Fruit fly (Drosophila melanogaster) whole organism, embryonic: ENCODE measurements around the gene Atg18b.

Source experiments
- CG12155 ChIP-seq: fragments of 200-800 bp; sonication (Bioruptor generic); optimal IDR thresholded peaks from 3 replicates; lab custom pipeline; 2016; ENCODE audit warnings: missing biosample characterization, missing genetic modification characterization
- CG14965 ChIP-seq: fragments of 200-800 bp; sonication (Bioruptor generic); optimal IDR thresholded peaks from 2 replicates; lab custom pipeline; 2016; ENCODE audit warnings: missing biosample characterization, missing genetic modification characterization, borderline replicate concordance
- CG15269 ChIP-seq: fragments of 200-800 bp; sonication (Bioruptor generic); optimal IDR thresholded peaks from 2 replicates; lab custom pipeline; 2018; ENCODE audit warnings: missing biosample characterization, mild to moderate bottlenecking, missing genetic modification characterization, moderate library complexity
- CG1602 ChIP-seq: fragments of 200-800 bp; sonication (Bioruptor generic); optimal IDR thresholded peaks from 3 replicates; lab custom pipeline; 2016; ENCODE audit warnings: missing biosample characterization, missing genetic modification characterization
- CG1603 ChIP-seq: fragments of 200-800 bp; sonication (Bioruptor generic); optimal IDR thresholded peaks from 2 replicates; lab custom pipeline; 2019; ENCODE audit warnings: missing biosample characterization, mild to moderate bottlenecking, missing genetic modification characterization, moderate library complexity
- CG17361 ChIP-seq: fragments of 200-800 bp; sonication (Bioruptor generic); IDR thresholded peaks from 3 replicates; pipeline ENCODE4 v1.3.6; 2022; ENCODE audit warnings: missing biosample characterization, missing genetic modification characterization
- CG17568 ChIP-seq: fragments of 200-800 bp; sonication (Bioruptor generic); optimal IDR thresholded peaks from 2 replicates; lab custom pipeline; 2018; ENCODE audit warnings: missing biosample characterization, mild to moderate bottlenecking, missing genetic modification characterization, moderate library complexity
- CG18262 ChIP-seq: fragments of 200-800 bp; optimal IDR thresholded peaks from 3 replicates; lab custom pipeline; 2019; ENCODE audit warnings: missing biosample characterization, mild to moderate bottlenecking, missing genetic modification characterization, moderate library complexity
- CG18599 ChIP-seq: fragments of 200-800 bp; sonication (Bioruptor generic); optimal IDR thresholded peaks from 3 replicates; lab custom pipeline; 2017; ENCODE audit warnings: missing biosample characterization, missing genetic modification characterization, mild to moderate bottlenecking, moderate library complexity, missing genetic modification reagents
- CG30403 ChIP-seq: fragments of 200-800 bp; sonication (Bioruptor generic); optimal IDR thresholded peaks from 3 replicates; lab custom pipeline; 2016; ENCODE audit warnings: missing biosample characterization, missing genetic modification characterization
- CG3281 ChIP-seq: fragments of 200-800 bp; sonication (Bioruptor generic); optimal IDR thresholded peaks from 3 replicates; lab custom pipeline; 2017; ENCODE audit warnings: missing biosample characterization, mild to moderate bottlenecking, missing genetic modification characterization
- CG4617 ChIP-seq: fragments of 200-800 bp; sonication (Bioruptor generic); optimal IDR thresholded peaks from 3 replicates; lab custom pipeline; 2016; ENCODE audit warnings: missing biosample characterization, missing genetic modification characterization, borderline replicate concordance
- CG4730 ChIP-seq: fragments of 200-800 bp; sonication (Bioruptor generic); IDR thresholded peaks from 2 replicates; pipeline ENCODE4 v1.3.6; 2022; ENCODE audit warnings: missing biosample characterization, missing genetic modification characterization
- CG7556 ChIP-seq: fragments of 200-800 bp; sonication (Bioruptor generic); optimal IDR thresholded peaks from 2 replicates; lab custom pipeline; 2017; ENCODE audit warnings: missing biosample characterization, mild to moderate bottlenecking, missing genetic modification characterization
- CG7786 ChIP-seq: fragments of 200-800 bp; sonication (Bioruptor generic); optimal IDR thresholded peaks from 2 replicates; lab custom pipeline; 2016; ENCODE audit warnings: missing biosample characterization, missing genetic modification characterization
- CG7839 ChIP-seq: fragments of 200-800 bp; sonication (Bioruptor generic); optimal IDR thresholded peaks from 3 replicates; lab custom pipeline; 2018; ENCODE audit warnings: missing biosample characterization, mild to moderate bottlenecking, missing genetic modification characterization, moderate library complexity
- CG8924 ChIP-seq: fragments of 200-800 bp; optimal IDR thresholded peaks from 3 replicates; lab custom pipeline; 2019; ENCODE audit warnings: missing biosample characterization, mild to moderate bottlenecking, missing genetic modification characterization, moderate library complexity
- CG9727 ChIP-seq: fragments of 200-800 bp; sonication (Bioruptor generic); optimal IDR thresholded peaks from 3 replicates; lab custom pipeline; 2017; ENCODE audit warnings: missing biosample characterization, mild to moderate bottlenecking, missing genetic modification characterization
- D19A ChIP-seq: fragments of 200-800 bp; optimal IDR thresholded peaks from 3 replicates; lab custom pipeline; 2019; ENCODE audit warnings: missing biosample characterization, mild to moderate bottlenecking, missing genetic modification characterization, moderate library complexity
- Fer3 ChIP-seq: fragments of 200-800 bp; sonication (Bioruptor generic); optimal IDR thresholded peaks from 2 replicates; lab custom pipeline; 2018; ENCODE audit warnings: missing biosample characterization, mild to moderate bottlenecking, missing genetic modification characterization, moderate library complexity
- HHEX ChIP-seq: fragments of 200-800 bp; sonication (Bioruptor generic); optimal IDR thresholded peaks from 3 replicates; lab custom pipeline; 2017; ENCODE audit warnings: missing biosample characterization, mild to moderate bottlenecking, missing genetic modification characterization, missing genetic modification reagents
- Hand ChIP-seq: fragments of 200-800 bp; sonication (Bioruptor generic); optimal IDR thresholded peaks from 2 replicates; lab custom pipeline; 2017; ENCODE audit warnings: mild to moderate bottlenecking, missing biosample characterization, missing genetic modification reagents, missing genetic modification characterization
- Hmr ChIP-seq: fragments of 200-800 bp; sonication (Bioruptor generic); optimal IDR thresholded peaks from 3 replicates; lab custom pipeline; 2017; ENCODE audit warnings: mild to moderate bottlenecking, missing biosample characterization, missing genetic modification reagents, missing genetic modification characterization
- Hr3 ChIP-seq: fragments of 200-800 bp; sonication (Bioruptor generic); optimal IDR thresholded peaks from 3 replicates; lab custom pipeline; 2016; ENCODE audit warnings: missing biosample characterization, missing genetic modification characterization
- Oaz ChIP-seq: fragments of 200-800 bp; sonication (Bioruptor generic); IDR thresholded peaks from 2 replicates; pipeline ENCODE4 v1.3.6; 2022; ENCODE audit warnings: missing biosample characterization, missing genetic modification characterization
- Poxn ChIP-seq: fragments of 200-800 bp; sonication (Bioruptor generic); IDR thresholded peaks from 2 replicates; pipeline ENCODE4 v1.3.6; 2022; ENCODE audit warnings: missing biosample characterization, missing genetic modification characterization
- Ptx1 ChIP-seq: fragments of 200-800 bp; sonication (Bioruptor generic); IDR thresholded peaks from 2 replicates; pipeline ENCODE4 v1.3.6; 2022; ENCODE audit warnings: missing biosample characterization, missing genetic modification characterization
- Rfx ChIP-seq: fragments of 200-800 bp; sonication (Bioruptor generic); IDR thresholded peaks from 2 replicates; pipeline ENCODE4 v1.3.6; 2022; ENCODE audit warnings: missing biosample characterization, missing genetic modification characterization
- Usf ChIP-seq: fragments of 200-800 bp; sonication (Bioruptor generic); optimal IDR thresholded peaks from 2 replicates; lab custom pipeline; 2017; ENCODE audit warnings: missing genotype, missing biosample characterization, missing genetic modification characterization
- aop ChIP-seq: fragments of 200-800 bp; sonication (Bioruptor generic); IDR thresholded peaks from 2 replicates; pipeline ENCODE4 v1.3.6; 2022; ENCODE audit warnings: missing biosample characterization, missing genetic modification characterization
- cato ChIP-seq: fragments of 200-800 bp; sonication (Bioruptor generic); optimal IDR thresholded peaks from 2 replicates; lab custom pipeline; 2016; ENCODE audit warnings: missing biosample characterization, missing genetic modification characterization, borderline replicate concordance
- chinmo ChIP-seq: fragments of 200-800 bp; sonication (Bioruptor generic); IDR thresholded peaks from 4 replicates; pipeline ENCODE4 v1.3.6; 2022; ENCODE audit warnings: missing biosample characterization, missing genetic modification characterization; ENCODE audit not compliant: partially characterized antibody
- ci ChIP-seq: fragments of 200-800 bp; sonication (Bioruptor generic); IDR thresholded peaks from 3 replicates; pipeline ENCODE4 v1.3.6; 2022; ENCODE audit warnings: missing biosample characterization, missing genetic modification characterization
- crp ChIP-seq, 2 experiments: fragments of 200-800 bp; sonication (Bioruptor generic); optimal IDR thresholded peaks; 2 replicates in 1 of 2; 3 replicates in 1 of 2; lab custom pipeline; 2017; ENCODE audit warnings: missing biosample characterization in 2 of 2, missing genetic modification characterization in 2 of 2, mild to moderate bottlenecking in 1 of 2, moderate library complexity in 1 of 2
- eve ChIP-seq, 2 experiments: fragments of >200 bp; optimal IDR thresholded peaks; 2 replicates each; lab custom pipeline; 2017; ENCODE audit warnings: missing biosample characterization in 2 of 2, missing genetic modification characterization in 2 of 2
- lab ChIP-seq: fragments of 200-800 bp; sonication (Bioruptor generic); optimal IDR thresholded peaks from 3 replicates; lab custom pipeline; 2017; ENCODE audit warnings: missing biosample characterization, missing genetic modification characterization, mild to moderate bottlenecking, moderate library complexity, missing genetic modification reagents
- lola ChIP-seq, 3 experiments: fragments of >200 bp in 2 of 3; fragments of 200-800 bp in 1 of 3; sonication (Bioruptor generic) in 1 of 3; optimal IDR thresholded peaks; 2 replicates each; lab custom pipeline; 2017 to 2019; ENCODE audit warnings: missing biosample characterization in 3 of 3, missing genetic modification characterization in 3 of 3, mild to moderate bottlenecking in 1 of 3, moderate library complexity in 1 of 3
- nmo ChIP-seq: fragments of 200-800 bp; sonication (Bioruptor generic); optimal IDR thresholded peaks from 2 replicates; lab custom pipeline; 2018; ENCODE audit warnings: missing biosample characterization, mild to moderate bottlenecking, missing genetic modification characterization, moderate library complexity
- pzg ChIP-seq: fragments of 200-800 bp; sonication (Bioruptor generic); optimal IDR thresholded peaks from 3 replicates; lab custom pipeline; 2018; ENCODE audit warnings: missing biosample characterization, mild to moderate bottlenecking, missing genetic modification characterization, moderate library complexity
- slbo ChIP-seq: fragments of 200-800 bp; sonication (Bioruptor generic); IDR thresholded peaks from 2 replicates; pipeline ENCODE4 v1.3.6; 2022; ENCODE audit warnings: missing biosample characterization, missing genetic modification characterization
- so ChIP-seq: fragments of 200-800 bp; sonication (Bioruptor generic); IDR thresholded peaks from 3 replicates; pipeline ENCODE4 v1.3.6; 2022; ENCODE audit warnings: missing biosample characterization, missing genetic modification characterization

The Atg18b gene

DNA sequence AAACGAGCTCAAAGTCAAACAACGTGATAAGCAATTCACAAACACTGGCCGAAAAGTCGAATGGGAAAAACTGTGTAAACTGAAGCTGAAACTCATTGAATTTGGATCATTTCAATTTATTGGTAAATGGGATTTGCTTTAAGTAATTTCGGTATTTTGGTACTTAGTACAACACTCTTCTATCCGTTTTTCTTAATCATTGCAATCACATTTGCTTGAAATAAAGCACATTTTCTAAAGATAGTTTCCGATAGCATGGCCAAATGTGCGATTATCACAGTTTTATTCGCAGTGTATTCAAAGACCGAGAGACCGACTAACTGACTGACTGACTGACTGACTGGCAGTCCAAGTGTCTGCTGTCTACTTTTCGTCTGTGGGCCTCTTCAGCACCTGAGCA, 23.9 kb downstream of the Atg18b start (continued):
- TF ChIP-seq Hr3 (no peak), lola (GFP tag; optimal IDR thresholded peaks at IDR 0.05; lab: Kevin White, UChicago) (peak in 1 of 3 experiments; percentile 3), crp (GFP tag; optimal IDR thresholded peaks at IDR 0.05; lab: Kevin White, UChicago) (no peak), aop (no peak), CG12155 (GFP tag; lab: Kevin White, UChicago) (no peak), pzg (no peak), Rfx (GFP tag; lab: Robert Waterston, UW) (0 out of 2 replicates have a peak, but pooled peaks have one; percentile 14), slbo (peak; percentile 29; the same call in 1 of the 2 replicates), CG4617 (no peak), nmo (GFP tag; lab: Kevin White, UChicago) (peak; percentile 20), CG3281 (GFP tag; lab: Kevin White, UChicago) (peak; percentile 14), Hmr (GFP tag; lab: Kevin White, UChicago) (peak; percentile 34), so (GFP tag; lab: Robert Waterston, UW) (no peak), cato (GFP tag; lab: Kevin White, UChicago) (no peak), CG4730 (no peak), CG30403 (GFP tag; lab: Kevin White, UChicago) (peak; percentile 18), D19A (peak; percentile 9), CG8924 (tag; lab: Kevin White, UChicago) (peak; percentile 6), CG7786 (GFP tag; lab: Kevin White, UChicago) (no peak), Poxn (GFP tag; lab: Robert Waterston, UW) (no peak), CG18599 (GFP tag; lab: Kevin White, UChicago) (peak; percentile 45), chinmo (GFP tag; lab: Robert Waterston, UW) (no peak), CG14965 (GFP tag; lab: Kevin White, UChicago) (no peak), Ptx1 (0 out of 2 replicates have a peak, but pooled peaks have one; percentile 15), CG17361 (GFP tag; lab: Robert Waterston, UW) (0 out of 3 replicates have a peak, but pooled peaks have one; percentile 32), eve (GFP tag; optimal IDR thresholded peaks at IDR 0.05; lab: Kevin White, UChicago) (peak in 1 of 2 experiments; percentile 52), ci (GFP tag; lab: Robert Waterston, UW) (no peak), Fer3 (tag; lab: Kevin White, UChicago) (peak; percentile 20), Usf (GFP tag; lab: Kevin White, UChicago) (peak; percentile 10), CG7556 (peak; percentile 11), CG1602 (no peak), Hand (GFP tag; lab: Kevin White, UChicago) (no peak), CG9727 (GFP tag; lab: Kevin White, UChicago) (peak; percentile 42), CG17568 (GFP tag; lab: Kevin White, UChicago) (no peak), lab (GFP tag; lab: Kevin White, UChicago) (peak; percentile 10), CG1603 (peak; percentile 13), HHEX (GFP tag; lab: Kevin White, UChicago) (peak; percentile 17), CG7839 (tag; lab: Kevin White, UChicago) (peak; percentile 23), CG15269 (tag; lab: Kevin White, UChicago) (peak; percentile 8), CG18262 (tag; lab: Kevin White, UChicago) (peak; percentile 26), Oaz (GFP tag; lab: Robert Waterston, UW) (no peak)
- TF ChIP-seq, all 482 proteins: peak for 60
